Fruit fly (Drosophila melanogaster): ENCODE data around the gene ND-SGDH.
A peak's percentile ranks its signal among the peaks of the same experiment; 100 is the strongest.

Gene ND-SGDH

dm6 chr3L:12138113-12138899 lies at the start of gene ND-SGDH, which contains the start of gene RhoGAP68F:
TSS of gene ND-SGDH (minus strand) at chr3L:12138584.
TSS of gene RhoGAP68F (plus strand) at chr3L:12138868.
- TF ChIP-seq Rel (GFP tag; optimal IDR thresholded peaks at IDR 0.05) (no peak), Rel (tag; optimal IDR thresholded peaks at IDR 0.05) (peak; percentile 35), Hr83 (GFP tag; optimal IDR thresholded peaks at IDR 0.05; ENCODE audit: poor library complexity, severe bottlenecking) (peak; percentile 62), brk (GFP tag; optimal IDR thresholded peaks at IDR 0.05) (peak; percentile 59), rgr (GFP tag; optimal IDR thresholded peaks at IDR 0.05) (peak; percentile 74), h (GFP tag; optimal IDR thresholded peaks at IDR 0.05) (peak; percentile 84), fru (GFP tag; optimal IDR thresholded peaks at IDR 0.05) (peak; percentile 79), jim (GFP tag; optimal IDR thresholded peaks at IDR 0.05) (no peak), CrebA (GFP tag; optimal IDR thresholded peaks at IDR 0.05; ENCODE audit: borderline replicate concordance) (no peak), sv (GFP tag; optimal IDR thresholded peaks at IDR 0.05) (peak; percentile 61), foxo (GFP tag; optimal IDR thresholded peaks at IDR 0.05) (peak; percentile 57 to 86), lola (GFP tag; optimal IDR thresholded peaks at IDR 0.05) (no peak), CG9705 (GFP tag; optimal IDR thresholded peaks at IDR 0.05) (peak; percentile 77), Abd-B (GFP tag; optimal IDR thresholded peaks at IDR 0.05) (no peak), CG32264 (GFP tag; optimal IDR thresholded peaks at IDR 0.05) (peak; percentile 32), dl (GFP tag; optimal IDR thresholded peaks at IDR 0.05; ENCODE audit: insufficient read depth in 1 of 2, partially characterized antibody in 2 of 2) (no peak), br (GFP tag; optimal IDR thresholded peaks at IDR 0.05) (peak; percentile 75), Vsx2 (GFP tag; optimal IDR thresholded peaks at IDR 0.05; ENCODE audit: partially characterized antibody) (no peak), ey (GFP tag; optimal IDR thresholded peaks at IDR 0.05) (peak; percentile 69), psq (GFP tag; optimal IDR thresholded peaks at IDR 0.05) (peak; percentile 65), GATAd (GFP tag; optimal IDR thresholded peaks at IDR 0.05) (peak; percentile 55), Dfd (GFP tag; optimal IDR thresholded peaks at IDR 0.05) (no peak), Mio (GFP tag; optimal IDR thresholded peaks at IDR 0.05) (no peak), usp (GFP tag; optimal IDR thresholded peaks at IDR 0.05) (no peak), OdsH (GFP tag; optimal IDR thresholded peaks at IDR 0.05) (peak; percentile 69), Myc (optimal IDR thresholded peaks at IDR 0.05) (no peak), Sp1 (GFP tag; optimal IDR thresholded peaks at IDR 0.05) (peak; percentile 76), Hnf4 (GFP tag; optimal IDR thresholded peaks at IDR 0.05) (peak; percentile 75), Jra (GFP tag; optimal IDR thresholded peaks at IDR 0.05) (peak; percentile 73), pan (optimal IDR thresholded peaks at IDR 0.05) (no peak), Hr78 (GFP tag; optimal IDR thresholded peaks at IDR 0.05) (no peak), Dif (GFP tag; optimal IDR thresholded peaks at IDR 0.05; ENCODE audit: partially characterized antibody) (no peak), N (GFP tag; optimal IDR thresholded peaks at IDR 0.05) (no peak), HLH106 (tag; optimal IDR thresholded peaks at IDR 0.05) (peak; percentile 87), tai (GFP tag; optimal IDR thresholded peaks at IDR 0.05) (peak; percentile 84), woc (GFP tag; optimal IDR thresholded peaks at IDR 0.05) (peak; percentile 81), dsf (GFP tag; optimal IDR thresholded peaks at IDR 0.05; ENCODE audit: borderline replicate concordance) (peak; percentile 54), dmrt93B (GFP tag; optimal IDR thresholded peaks at IDR 0.05) (peak; percentile 80), sage (GFP tag; optimal IDR thresholded peaks at IDR 0.05) (no peak)

DNA sequence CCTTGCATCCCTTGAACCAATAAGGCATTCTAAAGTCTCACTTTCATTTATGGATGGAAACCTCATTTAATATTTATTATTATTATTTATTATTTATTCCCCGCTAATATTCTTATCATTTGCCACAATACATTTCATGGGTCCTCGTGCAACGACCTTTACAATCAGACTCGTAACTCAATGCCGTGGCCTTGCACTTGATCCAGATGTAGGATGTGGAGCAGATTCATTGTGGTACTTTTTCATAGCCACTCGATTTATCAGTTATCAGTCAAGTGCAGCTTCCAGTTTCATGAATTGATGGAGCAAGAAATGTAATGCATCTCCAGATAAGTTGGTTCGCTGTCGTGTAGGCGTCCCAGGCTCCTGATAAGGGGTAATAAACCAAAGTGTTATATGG lies 47.0 kb upstream of the ND-SGDH start:
- TF ChIP-seq sv (GFP tag; optimal IDR thresholded peaks at IDR 0.05) (no peak), Rel (GFP tag; optimal IDR thresholded peaks at IDR 0.05) (no peak), Rel (tag; optimal IDR thresholded peaks at IDR 0.05) (peak; percentile 52)
